Fruit fly (Drosophila melanogaster) whole organism, embryonic: Measurements from ENCODE around the gene CG4607.

Experiments
- Atf6 ChIP-seq: fragments of 200-800 bp; sonication (Bioruptor generic); IDR thresholded peaks from 2 replicates; pipeline ENCODE4 v1.3.6; 2022; ENCODE audit warnings: missing biosample characterization, missing genetic modification characterization
- Bgb ChIP-seq: fragments of 200-800 bp; sonication (Bioruptor generic); IDR thresholded peaks from 2 replicates; pipeline ENCODE4 v1.3.6; 2022; ENCODE audit warnings: missing biosample characterization, missing genetic modification characterization; ENCODE audit not compliant: partially characterized antibody
- Blimp-1 ChIP-seq: fragments of 200-800 bp; sonication (Bioruptor generic); optimal IDR thresholded peaks from 3 replicates; lab custom pipeline; 2018; ENCODE audit warnings: missing biosample characterization, missing genetic modification characterization, mild to moderate bottlenecking, moderate library complexity, missing genetic modification reagents
- CG12104 ChIP-seq: fragments of 200-800 bp; sonication (Bioruptor generic); optimal IDR thresholded peaks from 3 replicates; lab custom pipeline; 2016; ENCODE audit warnings: missing biosample characterization, missing genetic modification characterization
- CG12219 ChIP-seq: fragments of 200-800 bp; sonication (Bioruptor generic); optimal IDR thresholded peaks from 3 replicates; lab custom pipeline; 2018; ENCODE audit warnings: missing biosample characterization, mild to moderate bottlenecking, missing genetic modification characterization
- CG13894 ChIP-seq: fragments of 200-800 bp; sonication (Bioruptor generic); optimal IDR thresholded peaks from 3 replicates; lab custom pipeline; 2018; ENCODE audit warnings: missing biosample characterization, mild to moderate bottlenecking, missing genetic modification characterization, moderate library complexity
- CG15696 ChIP-seq: fragments of 200-800 bp; sonication (Bioruptor generic); optimal IDR thresholded peaks from 2 replicates; lab custom pipeline; 2019; ENCODE audit warnings: missing biosample characterization, mild to moderate bottlenecking, missing genetic modification characterization, moderate library complexity
- CG1603 ChIP-seq: fragments of 200-800 bp; sonication (Bioruptor generic); optimal IDR thresholded peaks from 2 replicates; lab custom pipeline; 2019; ENCODE audit warnings: missing biosample characterization, mild to moderate bottlenecking, missing genetic modification characterization, moderate library complexity
- CG16779 ChIP-seq: fragments of 200-800 bp; sonication (Bioruptor generic); IDR thresholded peaks from 2 replicates; pipeline ENCODE4 v1.3.6; 2022; ENCODE audit warnings: missing biosample characterization, missing genetic modification characterization
- CG18599 ChIP-seq: fragments of 200-800 bp; sonication (Bioruptor generic); optimal IDR thresholded peaks from 3 replicates; lab custom pipeline; 2017; ENCODE audit warnings: missing biosample characterization, missing genetic modification characterization, mild to moderate bottlenecking, moderate library complexity, missing genetic modification reagents
- CG30020 ChIP-seq: fragments of 200-800 bp; optimal IDR thresholded peaks from 2 replicates; lab custom pipeline; 2019; ENCODE audit warnings: missing biosample characterization, mild to moderate bottlenecking, missing genetic modification characterization, moderate library complexity
- CG33213 ChIP-seq: fragments of 200-800 bp; sonication (Bioruptor generic); optimal IDR thresholded peaks from 3 replicates; lab custom pipeline; 2016; ENCODE audit warnings: missing biosample characterization, missing genetic modification characterization
- CG42726 ChIP-seq: fragments of 200-800 bp; sonication (Bioruptor generic); IDR thresholded peaks from 2 replicates; pipeline ENCODE4 v1.3.6; 2022; ENCODE audit warnings: missing biosample characterization, missing genetic modification characterization; ENCODE audit not compliant: partially characterized antibody
- CG43689 ChIP-seq: fragments of 200-800 bp; sonication (Bioruptor generic); IDR thresholded peaks from 2 replicates; pipeline ENCODE4 v1.3.6; 2022; ENCODE audit warnings: missing biosample characterization, missing genetic modification characterization
- CG6813 ChIP-seq: fragments of 200-800 bp; sonication (Bioruptor generic); optimal IDR thresholded peaks from 2 replicates; lab custom pipeline; 2017; ENCODE audit warnings: missing biosample characterization, missing genetic modification characterization, mild to moderate bottlenecking, moderate library complexity, missing genetic modification reagents
- CG8388 ChIP-seq: fragments of 200-800 bp; sonication (Bioruptor generic); optimal IDR thresholded peaks from 2 replicates; lab custom pipeline; 2019; ENCODE audit warnings: missing biosample characterization, mild to moderate bottlenecking, missing genetic modification characterization, moderate library complexity
- CG8765 ChIP-seq: fragments of 200-800 bp; sonication (Bioruptor generic); IDR thresholded peaks from 2 replicates; pipeline ENCODE4 v1.3.6; 2022; ENCODE audit warnings: missing biosample characterization, missing genetic modification characterization
- Dp ChIP-seq: fragments of 200-800 bp; sonication (Bioruptor generic); optimal IDR thresholded peaks from 2 replicates; lab custom pipeline; 2018; ENCODE audit warnings: missing biosample characterization, mild to moderate bottlenecking, missing genetic modification characterization, moderate library complexity
- Hey ChIP-seq: fragments of 200-800 bp; sonication (Bioruptor generic); optimal IDR thresholded peaks from 3 replicates; lab custom pipeline; 2018; ENCODE audit warnings: missing biosample characterization, mild to moderate bottlenecking, missing genetic modification characterization
- Jarid2 ChIP-seq: fragments of 200-800 bp; sonication (Bioruptor generic); optimal IDR thresholded peaks from 3 replicates; lab custom pipeline; 2017; ENCODE audit warnings: mild to moderate bottlenecking, missing biosample characterization, missing genetic modification reagents, missing genetic modification characterization
- Rfx ChIP-seq: fragments of 200-800 bp; sonication (Bioruptor generic); IDR thresholded peaks from 2 replicates; pipeline ENCODE4 v1.3.6; 2022; ENCODE audit warnings: missing biosample characterization, missing genetic modification characterization
- Sry-β ChIP-seq: fragments of 200-800 bp; sonication (Bioruptor generic); optimal IDR thresholded peaks from 2 replicates; lab custom pipeline; 2018; ENCODE audit warnings: missing biosample characterization, mild to moderate bottlenecking, missing genetic modification characterization, moderate library complexity
- abd-A ChIP-seq: fragments of 200-800 bp; sonication (Bioruptor generic); optimal IDR thresholded peaks from 3 replicates; lab custom pipeline; 2019; ENCODE audit warnings: missing biosample characterization, mild to moderate bottlenecking, missing genetic modification characterization, moderate library complexity
- ato ChIP-seq: fragments of 200-800 bp; sonication (Bioruptor generic); IDR thresholded peaks from 2 replicates; pipeline ENCODE4 v1.3.6; 2022; ENCODE audit warnings: missing biosample characterization, missing genetic modification characterization; ENCODE audit not compliant: partially characterized antibody
- cas ChIP-seq: fragments of 200-800 bp; sonication (Bioruptor generic); IDR thresholded peaks from 2 replicates; pipeline ENCODE4 v1.3.6; 2022; ENCODE audit warnings: missing biosample characterization, missing genetic modification characterization
- caup ChIP-seq: fragments of 200-800 bp; sonication (Bioruptor generic); optimal IDR thresholded peaks from 3 replicates; lab custom pipeline; 2017; ENCODE audit warnings: missing biosample characterization, mild to moderate bottlenecking, missing genetic modification characterization, moderate library complexity; ENCODE audit not compliant: severe bottlenecking
- cg ChIP-seq: fragments of 200-800 bp; sonication (Bioruptor generic); optimal IDR thresholded peaks from 3 replicates; lab custom pipeline; 2019; ENCODE audit warnings: missing biosample characterization, mild to moderate bottlenecking, missing genetic modification characterization, moderate library complexity
- ci ChIP-seq: fragments of 200-800 bp; sonication (Bioruptor generic); IDR thresholded peaks from 3 replicates; pipeline ENCODE4 v1.3.6; 2022; ENCODE audit warnings: missing biosample characterization, missing genetic modification characterization
- da ChIP-seq: fragments of 200-800 bp; sonication (Bioruptor generic); optimal IDR thresholded peaks from 2 replicates; lab custom pipeline; 2016; ENCODE audit warnings: missing biosample characterization, missing genetic modification characterization
- dysf ChIP-seq: fragments of 200-800 bp; sonication (Bioruptor generic); IDR thresholded peaks from 3 replicates; pipeline ENCODE4 v1.3.6; 2022; ENCODE audit warnings: missing biosample characterization, missing genetic modification characterization
- emc ChIP-seq: fragments of 200-800 bp; sonication (Bioruptor generic); optimal IDR thresholded peaks from 2 replicates; lab custom pipeline; 2016; ENCODE audit warnings: missing biosample characterization, missing genetic modification characterization
- fd64A ChIP-seq: fragments of 200-800 bp; sonication (Bioruptor generic); optimal IDR thresholded peaks from 3 replicates; lab custom pipeline; 2018; ENCODE audit warnings: missing biosample characterization, mild to moderate bottlenecking, missing genetic modification characterization
- gcm ChIP-seq: fragments of 200-800 bp; sonication (Bioruptor generic); optimal IDR thresholded peaks from 2 replicates; lab custom pipeline; 2019; ENCODE audit warnings: missing biosample characterization, mild to moderate bottlenecking, missing genetic modification characterization, moderate library complexity
- gfzf ChIP-seq: fragments of 200-800 bp; sonication (Bioruptor generic); optimal IDR thresholded peaks from 2 replicates; lab custom pipeline; 2016; ENCODE audit warnings: missing biosample characterization, mild to moderate bottlenecking, missing genetic modification characterization, moderate library complexity
- grau ChIP-seq: fragments of 200-800 bp; optimal IDR thresholded peaks from 3 replicates; lab custom pipeline; 2019; ENCODE audit warnings: missing biosample characterization, mild to moderate bottlenecking, missing genetic modification characterization, moderate library complexity
- insv ChIP-seq, 2 experiments: fragments of 200-800 bp; sonication (Bioruptor generic); optimal IDR thresholded peaks; 3 replicates each; lab custom pipeline; 2016 to 2018; ENCODE audit warnings: missing biosample characterization in 2 of 2, missing genetic modification characterization in 2 of 2
- knrl ChIP-seq: fragments of 200-800 bp; sonication (Bioruptor generic); IDR thresholded peaks from 3 replicates; pipeline ENCODE4 v1.3.6; 2022; ENCODE audit warnings: missing biosample characterization, missing genetic modification characterization; ENCODE audit not compliant: partially characterized antibody
- onecut ChIP-seq: fragments of 200-800 bp; sonication (Bioruptor generic); IDR thresholded peaks from 2 replicates; pipeline ENCODE4 v1.3.6; 2022; ENCODE audit warnings: missing biosample characterization, missing genetic modification characterization
- prd ChIP-seq, 3 experiments: fragments of >200 bp in 2 of 3; fragments of 200-800 bp in 1 of 3; sonication (Bioruptor generic) in 1 of 3; optimal IDR thresholded peaks in 2 of 3; IDR thresholded peaks in 1 of 3; 2 replicates in 2 of 3; 3 replicates in 1 of 3; pipeline versions ENCODE4 v1.3.6 to Lab custom; 2017 to 2022; ENCODE audit warnings: missing biosample characterization in 1 of 3, missing genetic modification characterization in 1 of 3
- pros ChIP-seq: fragments of 200-800 bp; sonication (Bioruptor generic); optimal IDR thresholded peaks from 3 replicates; lab custom pipeline; 2019; ENCODE audit warnings: missing biosample characterization, mild to moderate bottlenecking, missing genetic modification characterization, moderate library complexity
- salm ChIP-seq: fragments of 200-800 bp; sonication (Bioruptor generic); optimal IDR thresholded peaks from 2 replicates; lab custom pipeline; 2018; ENCODE audit warnings: missing biosample characterization, mild to moderate bottlenecking, missing genetic modification characterization
- schlank ChIP-seq: fragments of 200-800 bp; sonication (Bioruptor generic); optimal IDR thresholded peaks from 2 replicates; lab custom pipeline; 2018; ENCODE audit warnings: missing biosample characterization, mild to moderate bottlenecking, missing genetic modification characterization
- slbo ChIP-seq: fragments of 200-800 bp; sonication (Bioruptor generic); IDR thresholded peaks from 2 replicates; pipeline ENCODE4 v1.3.6; 2022; ENCODE audit warnings: missing biosample characterization, missing genetic modification characterization
- tap ChIP-seq: fragments of 200-800 bp; optimal IDR thresholded peaks from 3 replicates; lab custom pipeline; 2019; ENCODE audit warnings: missing biosample characterization, mild to moderate bottlenecking, missing genetic modification characterization, moderate library complexity
- tin ChIP-seq: fragments of 200-800 bp; sonication (Bioruptor generic); optimal IDR thresholded peaks from 3 replicates; lab custom pipeline; 2016; ENCODE audit warnings: missing biosample characterization, missing genetic modification characterization
- tll ChIP-seq, 2 experiments: fragments of 200-800 bp in 1 of 2; fragments of >200 bp in 1 of 2; sonication (Bioruptor generic) in 1 of 2; optimal IDR thresholded peaks; 2 replicates each; lab custom pipeline; 2017 to 2019; ENCODE audit warnings: missing biosample characterization in 2 of 2, missing genetic modification characterization in 2 of 2, mild to moderate bottlenecking in 1 of 2, moderate library complexity in 1 of 2
- vfl ChIP-seq: fragments of 200-800 bp; sonication (Bioruptor generic); optimal IDR thresholded peaks from 2 replicates; lab custom pipeline; 2016; ENCODE audit warnings: missing biosample characterization, missing genetic modification characterization
- vvl ChIP-seq: fragments of 200-800 bp; sonication (Bioruptor generic); IDR thresholded peaks from 2 replicates; pipeline ENCODE4 v1.3.6; 2022; ENCODE audit warnings: missing biosample characterization, missing genetic modification characterization
- wek ChIP-seq: fragments of 200-800 bp; sonication (Bioruptor generic); optimal IDR thresholded peaks from 3 replicates; lab custom pipeline; 2018; ENCODE audit warnings: missing biosample characterization, mild to moderate bottlenecking, missing genetic modification characterization, moderate library complexity

CG4607 gene

dm6 chrX:7097859-7098303 is 28.7 kb downstream of the CG4607 start, which contains the start of gene Sxl (continued):
- TF ChIP-seq CG43689 (no peak), CG33213 (GFP tag; lab: Kevin White, UChicago) (peak; percentile 87), fd64A (GFP tag; lab: Kevin White, UChicago) (peak; percentile 40), CG42726 (GFP tag; lab: Robert Waterston, UW) (peak; percentile 73), CG8765 (no peak), cg (GFP tag; lab: Kevin White, UChicago) (peak; percentile 76), CG1603 (tag; lab: Kevin White, UChicago) (peak; percentile 86), gfzf (peak; percentile 99), Bgb (peak; percentile 62), ci (GFP tag; lab: Robert Waterston, UW) (peak; percentile 72), tap (tag; lab: Kevin White, UChicago) (no peak), slbo (GFP tag; lab: Robert Waterston, UW) (no peak; the same call in 1 of the 2 replicates), abd-A (tag; lab: Kevin White, UChicago) (peak; percentile 57), grau (tag; lab: Kevin White, UChicago) (peak; percentile 37), cas (no peak), Hey (no peak), Atf6 (GFP tag; lab: Robert Waterston, UW) (no peak), da (GFP tag; lab: Kevin White, UChicago) (no peak), CG12219 (no peak), emc (GFP tag; lab: Kevin White, UChicago) (no peak), tll (GFP tag; optimal IDR thresholded peaks at IDR 0.05; lab: Kevin White, UChicago) (no peak), Sry-β (GFP tag; lab: Kevin White, UChicago) (no peak), CG30020 (tag; lab: Kevin White, UChicago) (no peak), ato (no peak), caup (peak; percentile 30), CG15696 (no peak), CG18599 (GFP tag; lab: Kevin White, UChicago) (peak; percentile 15), knrl (GFP tag; lab: Robert Waterston, UW) (peak; percentile 54; the same call in 1 of the 3 replicates), CG8388 (no peak), CG16779 (GFP tag; lab: Robert Waterston, UW) (no peak), gcm (GFP tag; lab: Kevin White, UChicago) (no peak), Dp (GFP tag; lab: Kevin White, UChicago) (peak; percentile 74), vvl (GFP tag; lab: Robert Waterston, UW) (peak; percentile 50), CG13894 (peak; percentile 66), prd (optimal IDR thresholded peaks at IDR 0.05; lab: Kevin White, UChicago) (no peak), prd (GFP tag; IDR thresholded peaks at IDR 0.05; lab: Robert Waterston, UW) (no peak), pros (GFP tag; lab: Kevin White, UChicago) (no peak), Rfx (GFP tag; lab: Robert Waterston, UW) (peak; percentile 28; the same call in 1 of the 2 replicates), wek (GFP tag; lab: Kevin White, UChicago) (peak; percentile 57), tin (GFP tag; lab: Kevin White, UChicago) (no peak), schlank (no peak), onecut (GFP tag; lab: Robert Waterston, UW) (peak; percentile 20; the same call in 1 of the 2 replicates), insv (GFP tag; optimal IDR thresholded peaks at IDR 0.05; lab: Kevin White, UChicago) (peak in 1 of 2 experiments; percentile 57), CG12104 (GFP tag; lab: Kevin White, UChicago) (no peak), Blimp-1 (GFP tag; lab: Kevin White, UChicago) (no peak), CG6813 (GFP tag; lab: Kevin White, UChicago) (no peak), Jarid2 (GFP tag; lab: Kevin White, UChicago) (peak; percentile 61), dysf (GFP tag; lab: Robert Waterston, UW) (no peak), vfl (GFP tag; lab: Kevin White, UChicago) (peak; percentile 12), salm (tag; lab: Kevin White, UChicago) (peak; percentile 7)
